Worm (Caenorhabditis elegans) whole organism, midembryonic: ENCODE measurements around the gene sri-37.

Source experiments
- flt-1 ChIP-seq: fragments of 200-800 bp; sonication (Bioruptor generic); IDR thresholded peaks from 2 replicates; pipeline ENCODE4 v1.3.6; 2022; ENCODE audit warnings: missing genetic modification characterization, missing compliant biosample characterization
- med-1 ChIP-seq: sonication (generic microtip); optimal IDR thresholded peaks from 2 replicates; lab custom pipeline; 2017; ENCODE audit warnings: missing genetic modification characterization, mild to moderate bottlenecking, missing compliant biosample characterization, antibody characterized with exemption, missing genetic modification reagents; ENCODE audit not compliant: insufficient read depth
- ref-1 ChIP-seq: fragments of 200-800 bp; sonication (Bioruptor generic); conservative IDR thresholded peaks from 2 replicates; pipeline ENCODE4 v1.3.6; 2022; ENCODE audit warnings: missing genetic modification reagents, missing genetic modification characterization, missing compliant biosample characterization
- ztf-23 ChIP-seq: fragments of 200-800 bp; sonication (Bioruptor generic); IDR thresholded peaks from 2 replicates; pipeline ENCODE4 v1.3.6; 2022; ENCODE audit warnings: missing genetic modification reagents, missing genetic modification characterization, missing compliant biosample characterization

DNA sequence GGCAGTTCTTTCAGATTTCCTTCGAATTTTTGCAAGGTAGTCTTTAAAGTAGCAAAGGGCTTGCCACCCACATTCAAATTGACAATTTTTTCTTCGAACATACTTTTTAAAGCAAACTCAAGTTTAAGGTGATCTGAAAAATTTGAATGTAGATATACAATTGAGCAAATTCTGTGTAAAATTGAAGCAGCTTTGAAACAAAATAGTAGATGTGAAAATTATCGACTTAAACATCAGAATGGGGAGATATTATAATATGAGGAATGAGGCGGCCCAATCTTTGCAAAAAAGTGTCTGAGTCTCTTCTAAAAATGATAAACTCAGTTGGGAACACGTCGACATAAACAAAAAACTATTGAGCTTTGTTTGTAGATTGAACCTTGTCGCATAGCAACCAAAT, 15.1 kb downstream of the sri-37 start, which contains the start of gene F22E5.11:
- TF ChIP-seq med-1 (GFP tag; lab: Kevin White, UChicago) = no peak
- no peak for TF ChIP-seq ztf-23
- TF ChIP-seq flt-1 (GFP tag; lab: Robert Waterston, UW) = no peak
- TF ChIP-seq ref-1 = no peak
